Fruit fly (Drosophila melanogaster): Measurements from ENCODE around the gene CG43844.
A peak's percentile ranks its signal among the peaks of the same experiment; 100 is the strongest.

CG43844 gene

dm6 chr3R:21870158-21870971 lies 19.0 kb upstream of the CG43844 start, which contains the start of gene CG31431 (continued):
- TF ChIP-seq unc-4 (GFP tag; IDR thresholded peaks at IDR 0.05; ENCODE audit: partially characterized antibody) (no peak), CG8924 (tag; optimal IDR thresholded peaks at IDR 0.05) (peak; percentile 98), E2f2 (GFP tag; IDR thresholded peaks at IDR 0.05) (peak; percentile 81), ab (GFP tag; optimal IDR thresholded peaks at IDR 0.05) (peak; percentile 94), amos (GFP tag; IDR thresholded peaks at IDR 0.05; ENCODE audit: partially characterized antibody) (no peak), CG10274 (GFP tag; optimal IDR thresholded peaks at IDR 0.05) (peak; percentile 92), gsb-n (tag; optimal IDR thresholded peaks at IDR 0.05) (peak; percentile 93), Doc3 (GFP tag; IDR thresholded peaks at IDR 0.05; ENCODE audit: partially characterized antibody) (no peak), CG30020 (tag; optimal IDR thresholded peaks at IDR 0.05) (peak; percentile 77), usp (GFP tag; optimal IDR thresholded peaks at IDR 0.05) (no peak), ssp (GFP tag; IDR thresholded peaks at IDR 0.05) (peak; percentile 89), CG11398 (GFP tag; optimal IDR thresholded peaks at IDR 0.05) (peak; percentile 96), CG8478 (optimal IDR thresholded peaks at IDR 0.05) (no peak), CG12744 (GFP tag; optimal IDR thresholded peaks at IDR 0.05) (peak; percentile 95), CG4820 (GFP tag; optimal IDR thresholded peaks at IDR 0.05) (peak; percentile 98), Dad (GFP tag; optimal IDR thresholded peaks at IDR 0.05) (peak; percentile 96), CG10209 (GFP tag; optimal IDR thresholded peaks at IDR 0.05) (peak; percentile 97), grau (tag; optimal IDR thresholded peaks at IDR 0.05) (peak; percentile 96), Rfx (GFP tag; IDR thresholded peaks at IDR 0.05) (peak; percentile 99), da (GFP tag; optimal IDR thresholded peaks at IDR 0.05) (peak; percentile 93), Adf1 (GFP tag; IDR thresholded peaks at IDR 0.05) (peak; percentile 86), Mes4 (GFP tag; optimal IDR thresholded peaks at IDR 0.05) (peak; percentile 94), abd-A (tag; optimal IDR thresholded peaks at IDR 0.05) (peak; percentile 71), Antp (GFP tag; optimal IDR thresholded peaks at IDR 0.05) (peak; percentile 98), otp (GFP tag; IDR thresholded peaks at IDR 0.05) (peak; percentile 95), disco-r (GFP tag; optimal IDR thresholded peaks at IDR 0.05) (peak; percentile 94), Trl (optimal IDR thresholded peaks at IDR 0.05) (no peak), Trl (GFP tag; optimal IDR thresholded peaks at IDR 0.05) (peak; percentile 98), pho (GFP tag; optimal IDR thresholded peaks at IDR 0.05) (peak; percentile 97), ara (GFP tag; IDR thresholded peaks at IDR 0.05) (peak; percentile 97), onecut (GFP tag; IDR thresholded peaks at IDR 0.05) (peak; percentile 93), Doc2 (GFP tag; IDR thresholded peaks at IDR 0.05) (peak; percentile 90), GATAe (GFP tag; conservative IDR thresholded peaks at IDR 0.05) (peak; percentile 94), Hr51 (GFP tag; optimal IDR thresholded peaks at IDR 0.05) (peak; percentile 95 to 96), CG9797 (GFP tag; optimal IDR thresholded peaks at IDR 0.05) (peak; percentile 13), Gug (GFP tag; IDR thresholded peaks at IDR 0.05) (peak; percentile 93), Taf1 (GFP tag; IDR thresholded peaks at IDR 0.05) (peak; percentile 97), CG12391 (tag; optimal IDR thresholded peaks at IDR 0.05) (peak; percentile 97), Poxn (GFP tag; IDR thresholded peaks at IDR 0.05) (peak; percentile 95), Ets97D (GFP tag; optimal IDR thresholded peaks at IDR 0.05) (peak; percentile 90), hth (optimal IDR thresholded peaks at IDR 0.05) (no peak), CG17385 (GFP tag; optimal IDR thresholded peaks at IDR 0.05) (peak; percentile 96), Dbx (GFP tag; IDR thresholded peaks at IDR 0.05) (peak; percentile 98), CG18011 (GFP tag; optimal IDR thresholded peaks at IDR 0.05) (peak; percentile 81), fd96Cb (tag; optimal IDR thresholded peaks at IDR 0.05) (peak; percentile 96), CG6791 (GFP tag; IDR thresholded peaks at IDR 0.05; ENCODE audit: partially characterized antibody) (no peak), gfzf (GFP tag; optimal IDR thresholded peaks at IDR 0.05) (peak; percentile 15), CG3065 (GFP tag; optimal IDR thresholded peaks at IDR 0.05) (peak; percentile 92), sqz (GFP tag; optimal IDR thresholded peaks at IDR 0.05) (peak; percentile 92), sim (GFP tag; IDR thresholded peaks at IDR 0.05) (peak; percentile 94), NC2α (GFP tag; optimal IDR thresholded peaks at IDR 0.05) (peak; percentile 93)

Data from whole organism, embryonic.